Worm (Caenorhabditis elegans): ENCODE results near the gene BE10.1.

Gene BE10.1

DNA sequence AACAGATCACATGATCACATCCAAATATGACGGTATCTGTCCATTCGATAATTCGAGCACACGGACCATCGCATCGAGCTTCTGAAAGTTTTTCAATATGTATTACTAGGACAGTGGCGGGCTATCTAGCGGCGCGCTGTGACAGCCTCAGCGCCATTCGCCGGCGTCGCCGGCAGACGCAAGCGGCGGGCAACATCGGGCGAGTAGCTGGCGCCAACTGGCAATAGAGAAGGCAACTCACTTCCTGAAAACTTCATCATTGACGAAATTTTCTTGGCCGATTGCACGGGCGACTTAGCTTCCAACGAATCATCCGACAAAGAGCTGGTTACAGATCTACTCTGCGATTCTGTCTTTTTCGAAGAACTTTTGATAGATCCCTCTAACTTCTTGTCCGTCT, 1.1 kb downstream of the BE10.1 start:
- TF ChIP-seq tab-1 (GFP tag; IDR thresholded peaks at IDR 0.05) (no peak), ref-1 (GFP tag; conservative IDR thresholded peaks at IDR 0.05) (no peak), flt-1 (GFP tag; IDR thresholded peaks at IDR 0.05) (no peak), ztf-29 (GFP tag; IDR thresholded peaks at IDR 0.05) (no peak), klf-2 (GFP tag; conservative IDR thresholded peaks at IDR 0.05) (no peak), ztf-23 (GFP tag; IDR thresholded peaks at IDR 0.05) (no peak), cog-1 (tag; optimal IDR thresholded peaks at IDR 0.05) (no peak), med-1 (GFP tag; optimal IDR thresholded peaks at IDR 0.05; ENCODE audit: insufficient read depth) (no peak), T22C8.4 (GFP tag; IDR thresholded peaks at IDR 0.05) (no peak)

DNA sequence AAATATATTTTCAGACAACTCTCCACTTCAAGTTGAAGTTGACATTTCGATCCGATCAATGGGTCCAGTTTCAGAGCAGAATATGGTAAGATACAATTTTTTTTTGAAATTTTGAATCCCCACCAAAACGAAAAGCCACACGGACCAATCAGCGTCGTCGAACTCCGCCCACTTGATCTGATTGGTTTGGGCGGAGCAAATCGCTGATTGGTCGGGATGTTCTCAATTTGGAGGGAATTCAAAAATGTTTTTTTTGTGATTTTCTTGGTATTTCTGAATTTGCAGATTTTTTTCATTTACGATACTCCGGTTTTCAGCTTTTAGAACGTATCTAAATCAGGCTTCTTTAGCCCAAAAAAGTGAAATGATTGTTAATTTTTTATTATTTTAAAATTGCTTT, 3.9 kb downstream of the BE10.1 start:
- TF ChIP-seq ztf-23 (GFP tag; IDR thresholded peaks at IDR 0.05) (no peak), klf-2 (GFP tag; conservative IDR thresholded peaks at IDR 0.05) (no peak), flt-1 (GFP tag; IDR thresholded peaks at IDR 0.05) (no peak), T22C8.4 (GFP tag; IDR thresholded peaks at IDR 0.05) (no peak), ref-1 (GFP tag; conservative IDR thresholded peaks at IDR 0.05) (no peak), med-1 (GFP tag; optimal IDR thresholded peaks at IDR 0.05; ENCODE audit: insufficient read depth) (no peak), tab-1 (GFP tag; IDR thresholded peaks at IDR 0.05) (no peak), ztf-29 (GFP tag; IDR thresholded peaks at IDR 0.05) (no peak), cog-1 (tag; optimal IDR thresholded peaks at IDR 0.05) (no peak)

DNA sequence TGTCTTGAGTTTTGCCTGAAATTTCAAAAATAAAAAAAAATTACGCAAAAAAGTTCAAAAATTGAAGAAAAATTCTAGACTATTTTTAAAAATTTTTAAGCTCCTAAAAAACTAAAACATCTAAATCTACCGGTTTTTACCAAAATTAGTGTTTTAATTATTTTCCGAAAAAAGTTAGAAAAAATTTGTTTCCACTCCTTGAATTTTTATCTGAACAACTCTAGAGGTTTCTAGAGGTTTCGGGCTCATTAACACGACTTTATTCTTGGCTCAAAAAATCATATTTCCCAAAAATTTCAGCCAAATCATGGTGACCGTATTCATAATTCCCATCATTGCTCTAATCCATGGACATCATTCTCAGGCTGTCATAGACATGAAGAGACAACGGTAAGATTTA, 4.5 kb downstream of the BE10.1 start, which contains the start of gene lgc-37:
Gene lgc-37 (plus strand): TSS at position 301 of the 400 bp plus-strand sequence.
- TF ChIP-seq T22C8.4 (GFP tag; IDR thresholded peaks at IDR 0.05) (no peak), ztf-23 (GFP tag; IDR thresholded peaks at IDR 0.05) (no peak), flt-1 (GFP tag; IDR thresholded peaks at IDR 0.05) (no peak), klf-2 (GFP tag; conservative IDR thresholded peaks at IDR 0.05) (no peak), ref-1 (GFP tag; conservative IDR thresholded peaks at IDR 0.05) (no peak), med-1 (GFP tag; optimal IDR thresholded peaks at IDR 0.05; ENCODE audit: insufficient read depth) (no peak)

DNA sequence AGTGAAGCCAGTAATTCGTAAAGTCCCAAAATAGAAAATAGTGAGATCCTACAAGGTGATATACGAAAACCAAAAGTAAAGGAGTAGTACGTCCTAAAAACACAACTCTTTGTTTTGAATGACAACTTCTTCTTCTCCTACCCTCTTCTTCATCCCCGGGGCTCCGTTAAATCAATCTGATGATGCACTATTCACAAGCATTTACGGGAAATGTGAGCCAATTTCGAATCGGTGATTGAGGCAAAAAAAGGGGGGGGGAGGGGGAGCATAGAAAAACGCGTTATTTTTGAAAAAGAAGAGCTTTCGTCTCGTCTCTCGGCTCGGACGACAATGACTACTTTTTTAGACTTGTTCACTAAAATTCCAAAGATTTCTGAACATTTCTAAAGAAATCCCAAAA, 5.4 kb downstream of the BE10.1 start:
- TF ChIP-seq med-1 (GFP tag; optimal IDR thresholded peaks at IDR 0.05; ENCODE audit: insufficient read depth), result no peak
- no peak for TF ChIP-seq cog-1 (tag; optimal IDR thresholded peaks at IDR 0.05)
- no peak for TF ChIP-seq flt-1 (GFP tag; IDR thresholded peaks at IDR 0.05)
- TF ChIP-seq klf-2 (GFP tag; conservative IDR thresholded peaks at IDR 0.05), result no peak
- no peak for TF ChIP-seq ztf-23 (GFP tag; IDR thresholded peaks at IDR 0.05)
- no peak for TF ChIP-seq ref-1 (GFP tag; conservative IDR thresholded peaks at IDR 0.05)
- no peak for TF ChIP-seq ztf-29 (GFP tag; IDR thresholded peaks at IDR 0.05)
- no peak for TF ChIP-seq T22C8.4 (GFP tag; IDR thresholded peaks at IDR 0.05)
- no peak for TF ChIP-seq tab-1 (GFP tag; IDR thresholded peaks at IDR 0.05)

DNA sequence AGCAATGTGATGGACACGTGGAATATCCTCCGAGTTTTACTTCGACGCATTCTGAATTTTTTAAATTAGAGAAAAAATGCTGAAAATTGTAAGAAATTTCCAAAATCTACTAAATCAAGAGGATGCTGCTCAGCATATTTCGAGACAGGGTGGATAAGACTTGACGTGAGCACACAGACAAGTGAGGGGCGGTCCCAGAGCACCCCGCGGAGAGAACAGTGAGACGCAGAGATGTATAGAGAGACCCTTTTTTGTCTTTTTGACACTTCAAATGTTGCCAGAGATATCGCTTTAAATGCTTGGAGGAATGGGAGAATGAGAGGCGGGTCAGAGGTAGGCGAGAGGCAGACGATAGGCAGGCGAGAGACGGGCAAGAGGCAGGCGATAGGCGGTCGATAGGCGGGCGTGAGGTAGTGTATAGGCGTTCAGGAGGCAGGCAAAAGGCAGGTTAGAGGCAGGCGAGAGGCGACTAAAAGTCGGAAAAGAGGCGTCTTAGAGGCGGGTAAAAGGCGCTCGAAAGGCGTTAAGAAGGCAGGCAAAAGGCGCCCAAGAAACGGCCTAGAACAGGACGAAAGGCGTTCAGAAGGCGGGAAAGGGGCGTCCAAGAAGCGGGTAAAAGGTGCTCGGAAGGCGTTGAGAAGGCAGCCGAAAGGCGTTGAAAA, 9.5 kb downstream of the BE10.1 start, which contains the start of gene gab-1:
Gene gab-1 (minus strand): TSS at position 51 of the 662 bp plus-strand sequence.
- no peak for TF ChIP-seq med-1 (GFP tag; optimal IDR thresholded peaks at IDR 0.05; ENCODE audit: insufficient read depth)

DNA sequence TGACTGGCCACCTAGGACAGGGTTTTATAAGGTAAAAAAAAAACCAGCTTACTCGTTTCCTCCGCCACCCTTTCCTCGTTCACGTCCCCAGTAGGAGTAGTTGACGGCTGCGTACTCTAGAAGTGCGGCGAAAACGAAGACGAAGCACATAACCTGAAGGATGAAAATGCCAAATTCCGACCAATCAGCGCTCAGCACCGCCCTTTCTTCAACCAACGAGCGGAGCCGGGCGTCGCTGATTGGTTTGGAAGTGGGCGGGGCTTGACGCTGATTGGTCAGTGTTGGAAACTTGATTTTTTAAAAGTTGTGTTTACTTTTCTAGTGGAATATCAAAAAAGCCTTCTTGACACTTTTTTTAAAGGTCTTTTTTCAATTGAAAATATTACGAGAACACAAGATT, 15.6 kb downstream of the BE10.1 start:
- no peak for TF ChIP-seq flt-1 (GFP tag; IDR thresholded peaks at IDR 0.05)
- no peak for TF ChIP-seq T22C8.4 (GFP tag; IDR thresholded peaks at IDR 0.05)
- TF ChIP-seq ref-1 (GFP tag; conservative IDR thresholded peaks at IDR 0.05), result no peak
- TF ChIP-seq med-1 (GFP tag; optimal IDR thresholded peaks at IDR 0.05; ENCODE audit: insufficient read depth), result no peak
- TF ChIP-seq ztf-23 (GFP tag; IDR thresholded peaks at IDR 0.05), result no peak
- no peak for TF ChIP-seq cog-1 (tag; optimal IDR thresholded peaks at IDR 0.05)
- TF ChIP-seq ztf-29 (GFP tag; IDR thresholded peaks at IDR 0.05), result no peak
- TF ChIP-seq tab-1 (GFP tag; IDR thresholded peaks at IDR 0.05), result no peak
- no peak for TF ChIP-seq klf-2 (GFP tag; conservative IDR thresholded peaks at IDR 0.05)

DNA sequence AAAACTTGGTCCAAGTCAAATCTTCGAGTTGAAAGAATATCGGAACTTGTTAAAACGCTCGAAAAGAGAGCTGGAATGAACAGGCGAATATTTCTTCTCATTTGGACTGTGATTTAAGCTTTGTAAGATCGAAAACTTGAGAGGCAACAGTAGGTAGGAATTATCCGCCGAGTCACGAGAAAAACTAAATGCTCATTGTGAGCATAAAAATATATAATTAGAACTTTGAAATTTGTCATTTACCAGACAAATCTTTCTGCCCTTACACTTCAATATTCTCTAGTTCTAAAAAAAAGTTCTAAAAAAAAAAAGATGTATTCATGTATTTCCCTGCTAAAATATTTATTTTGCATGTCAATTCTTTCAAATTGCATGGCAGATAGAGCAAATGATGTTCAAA, 25.1 kb downstream of the BE10.1 start, which contains the start of the genes irld-19 and irld-61:
Gene irld-19 (minus strand): TSS at position 101 of the 400 bp plus-strand sequence.
Gene irld-61 (plus strand): TSS at position 313 of the 400 bp plus-strand sequence.
- no peak for TF ChIP-seq cog-1 (tag; optimal IDR thresholded peaks at IDR 0.05)
- TF ChIP-seq med-1 (GFP tag; optimal IDR thresholded peaks at IDR 0.05; ENCODE audit: insufficient read depth), result no peak
- TF ChIP-seq ztf-29 (GFP tag; IDR thresholded peaks at IDR 0.05), result no peak
- no peak for TF ChIP-seq tab-1 (GFP tag; IDR thresholded peaks at IDR 0.05)
- TF ChIP-seq klf-2 (GFP tag; conservative IDR thresholded peaks at IDR 0.05), result no peak
- no peak for TF ChIP-seq flt-1 (GFP tag; IDR thresholded peaks at IDR 0.05)

DNA sequence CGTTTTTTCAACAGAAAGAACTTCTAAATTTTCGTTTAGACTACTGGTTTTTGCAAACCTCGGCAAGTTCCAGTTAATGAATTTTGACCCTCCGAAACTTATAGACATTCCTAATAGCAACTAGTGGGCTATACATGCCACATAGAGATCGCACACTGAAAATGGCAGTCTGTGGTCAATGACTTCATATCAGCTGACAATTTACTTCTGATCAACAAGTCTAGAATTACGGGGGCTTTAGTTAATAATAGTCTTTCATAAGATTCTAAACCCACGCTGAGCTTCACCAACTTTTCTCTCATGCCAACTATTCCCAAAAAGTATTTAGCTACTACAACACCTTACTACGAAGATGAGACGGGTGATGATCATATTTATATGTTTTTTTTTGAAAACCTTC, 32.0 kb downstream of the BE10.1 start, which contains the start of gene srw-9:
Gene srw-9 (plus strand): TSS at position 301 of the 400 bp plus-strand sequence.
- TF ChIP-seq ztf-23 (GFP tag; IDR thresholded peaks at IDR 0.05) (no peak), klf-2 (GFP tag; conservative IDR thresholded peaks at IDR 0.05) (no peak), T22C8.4 (GFP tag; IDR thresholded peaks at IDR 0.05) (no peak), tab-1 (GFP tag; IDR thresholded peaks at IDR 0.05) (no peak), ztf-29 (GFP tag; IDR thresholded peaks at IDR 0.05) (no peak), flt-1 (GFP tag; IDR thresholded peaks at IDR 0.05) (no peak), ref-1 (GFP tag; conservative IDR thresholded peaks at IDR 0.05) (no peak), cog-1 (tag; optimal IDR thresholded peaks at IDR 0.05) (no peak), med-1 (GFP tag; optimal IDR thresholded peaks at IDR 0.05; ENCODE audit: insufficient read depth) (no peak)

DNA sequence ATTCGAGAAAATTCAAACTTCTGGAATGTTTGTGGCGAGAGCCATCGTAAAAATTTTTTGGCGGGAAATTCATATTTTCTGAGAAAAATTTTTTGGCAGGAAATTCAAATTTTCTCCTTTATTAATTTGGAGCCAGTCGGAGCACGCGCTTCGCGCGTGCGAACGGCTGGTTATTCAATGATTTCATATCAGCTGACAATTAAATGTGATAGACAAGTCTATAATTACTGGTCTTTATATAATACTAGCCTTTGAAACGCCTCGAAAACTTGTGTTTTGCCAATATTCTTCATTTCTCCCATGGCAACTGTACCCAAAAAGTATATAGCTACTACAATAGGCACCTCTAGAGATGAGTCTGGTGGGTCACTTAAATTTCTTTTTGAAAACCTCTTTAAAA, 34.3 kb downstream of the BE10.1 start, which contains the start of gene srw-10:
Gene srw-10 (plus strand): TSS at position 301 of the 400 bp plus-strand sequence.
- TF ChIP-seq flt-1 (GFP tag; IDR thresholded peaks at IDR 0.05) (no peak), ztf-29 (GFP tag; IDR thresholded peaks at IDR 0.05) (no peak), cog-1 (tag; optimal IDR thresholded peaks at IDR 0.05) (no peak), T22C8.4 (GFP tag; IDR thresholded peaks at IDR 0.05) (no peak), klf-2 (GFP tag; conservative IDR thresholded peaks at IDR 0.05) (no peak), med-1 (GFP tag; optimal IDR thresholded peaks at IDR 0.05; ENCODE audit: insufficient read depth) (no peak), tab-1 (GFP tag; IDR thresholded peaks at IDR 0.05) (no peak), ref-1 (GFP tag; conservative IDR thresholded peaks at IDR 0.05) (no peak), ztf-23 (GFP tag; IDR thresholded peaks at IDR 0.05) (no peak)

DNA sequence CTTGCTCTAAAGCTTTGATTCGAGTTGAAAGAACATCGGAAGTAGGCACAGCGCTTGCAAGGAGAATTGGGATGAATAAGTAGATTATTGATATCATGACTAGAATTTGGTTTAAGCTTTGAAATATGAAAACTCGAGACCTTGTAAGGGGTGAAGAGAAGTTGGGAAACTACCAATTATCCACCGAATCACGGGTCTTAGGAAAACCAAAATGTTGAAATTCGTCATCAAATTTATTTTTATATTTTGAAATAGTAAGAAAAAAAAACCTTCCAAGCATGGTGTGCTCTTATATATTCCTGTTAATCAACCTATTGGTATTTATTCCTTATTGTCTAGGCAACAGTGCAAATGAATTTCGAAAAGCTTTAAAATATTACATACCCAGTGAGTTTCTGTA, 38.5 kb downstream of the BE10.1 start, which contains the start of the genes irld-60 and irld-20:
Gene irld-60 (minus strand): TSS at position 101 of the 400 bp plus-strand sequence.
Gene irld-20 (plus strand): TSS at position 279 of the 400 bp plus-strand sequence.
- TF ChIP-seq ztf-23 (GFP tag; IDR thresholded peaks at IDR 0.05), result no peak
- TF ChIP-seq med-1 (GFP tag; optimal IDR thresholded peaks at IDR 0.05; ENCODE audit: insufficient read depth), result no peak
- TF ChIP-seq klf-2 (GFP tag; conservative IDR thresholded peaks at IDR 0.05), result no peak
- TF ChIP-seq ref-1 (GFP tag; conservative IDR thresholded peaks at IDR 0.05), result no peak
- no peak for TF ChIP-seq flt-1 (GFP tag; IDR thresholded peaks at IDR 0.05)
- no peak for TF ChIP-seq ztf-29 (GFP tag; IDR thresholded peaks at IDR 0.05)
- no peak for TF ChIP-seq cog-1 (tag; optimal IDR thresholded peaks at IDR 0.05)
- TF ChIP-seq T22C8.4 (GFP tag; IDR thresholded peaks at IDR 0.05), result no peak
- TF ChIP-seq tab-1 (GFP tag; IDR thresholded peaks at IDR 0.05), result no peak
